Worm (Caenorhabditis elegans) whole organism, L2 larva: ENCODE data around the gene mrps-23.

Experiments used
- nhr-77 ChIP-seq: fragments of 150-350 bp; optimal IDR thresholded peaks from 2 replicates; lab custom pipeline; 2014; ENCODE audit warnings: missing biosample characterization, missing genetic modification characterization
- sma-9 ChIP-seq, 2 experiments: fragments of 150-350 bp in 1 of 2; sonication (generic microtip) in 1 of 2; optimal IDR thresholded peaks; 2 replicates each; lab custom pipeline; 2014 to 2016; ENCODE audit warnings: missing genetic modification characterization in 2 of 2, mild to moderate bottlenecking in 1 of 2, missing biosample characterization in 1 of 2, missing compliant biosample characterization in 1 of 2, missing genetic modification reagents in 1 of 2, moderate library complexity in 1 of 2
- unc-62 ChIP-seq: fragments of 150-350 bp; optimal IDR thresholded peaks from 2 replicates; lab custom pipeline; 2014; ENCODE audit warnings: missing biosample characterization, missing genetic modification reagents, missing genetic modification characterization

DNA sequence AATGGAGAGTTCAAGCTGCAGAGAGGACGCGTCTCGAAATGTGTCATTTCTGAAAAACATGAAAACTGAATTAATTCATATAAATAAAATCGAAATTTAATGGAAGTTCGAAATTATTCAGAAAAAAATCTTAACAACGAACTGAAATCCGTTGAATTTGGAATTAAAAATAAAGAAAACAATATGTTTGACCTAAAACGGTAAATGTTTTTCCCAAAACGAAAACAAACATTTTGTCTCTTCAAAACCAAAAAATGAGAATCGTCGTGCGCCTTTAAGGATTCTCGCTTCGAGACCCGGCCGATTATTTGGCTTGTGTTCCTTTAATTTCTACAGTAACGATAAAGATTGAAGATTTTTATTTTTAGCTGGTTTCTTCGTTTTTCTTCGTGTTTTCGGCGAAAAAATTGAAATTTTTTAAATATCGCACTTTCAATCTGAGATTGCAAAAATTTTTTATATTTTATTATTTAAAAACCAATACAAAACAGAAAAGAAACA lies 36.0 kb upstream of the mrps-23 start, which contains the start of gene C48B4.7:
- TF ChIP-seq unc-62 (GFP tag; lab: Kevin White, UChicago) (no peak), nhr-77 (tag; lab: Kevin White, UChicago) (no peak), sma-9 (GFP tag; optimal IDR thresholded peaks at IDR 0.05; lab: Kevin White, UChicago) (no peak), sma-9 (tag; optimal IDR thresholded peaks at IDR 0.05; lab: Kevin White, UChicago) (no peak)
